Worm (Caenorhabditis elegans) whole organism, L4/young adult: Measurements from ENCODE around the gene srw-117.

ENCODE experiments used
- W03F9.2 ChIP-seq: fragments of 150-350 bp; optimal IDR thresholded peaks from 2 replicates; lab custom pipeline; 2014; ENCODE audit warnings: missing biosample characterization, missing genetic modification characterization
- dao-5 ChIP-seq: sonication (generic microtip); optimal IDR thresholded peaks from 2 replicates; lab custom pipeline; 2016; ENCODE audit warnings: missing genotype, missing genetic modification characterization, moderate library complexity, missing compliant biosample characterization
- him-1 ChIP-seq: sonication (generic microtip); optimal IDR thresholded peaks from 2 replicates; lab custom pipeline; 2016; ENCODE audit warnings: missing genotype, missing genetic modification reagents, missing genetic modification characterization, missing compliant biosample characterization

- TF ChIP-seq him-1 (tag; lab: Kevin White, UChicago), result no peak
- TF ChIP-seq W03F9.2, result no peak
- no peak for TF ChIP-seq dao-5
Observed at ce11 chrV:2942247-2942646, 41.0 kb downstream of the srw-117 start.
